Fruit fly (Drosophila melanogaster) whole organism, embryonic: ENCODE measurements around the gene CG5644.
A peak's percentile ranks its signal among the peaks of the same experiment; 100 is the strongest.

Source experiments
- B-H2 ChIP-seq: fragments of 200-800 bp; sonication (Bioruptor generic); optimal IDR thresholded peaks from 2 replicates; lab custom pipeline; 2018; ENCODE audit warnings: missing biosample characterization, mild to moderate bottlenecking, missing genetic modification characterization
- CG10274 ChIP-seq: fragments of 200-800 bp; sonication (Bioruptor generic); optimal IDR thresholded peaks from 3 replicates; lab custom pipeline; 2017; ENCODE audit warnings: missing biosample characterization, mild to moderate bottlenecking, missing genetic modification characterization
- CG12391 ChIP-seq: fragments of 200-800 bp; sonication (Bioruptor generic); optimal IDR thresholded peaks from 3 replicates; lab custom pipeline; 2018; ENCODE audit warnings: missing biosample characterization, mild to moderate bottlenecking, missing genetic modification characterization, moderate library complexity
- CG12744 ChIP-seq: fragments of 200-800 bp; sonication (Bioruptor generic); optimal IDR thresholded peaks from 2 replicates; lab custom pipeline; 2016; ENCODE audit warnings: missing biosample characterization, missing genetic modification characterization
- CG12769 ChIP-seq: fragments of 200-800 bp; sonication (Bioruptor generic); optimal IDR thresholded peaks from 2 replicates; lab custom pipeline; 2019; ENCODE audit warnings: missing biosample characterization, mild to moderate bottlenecking, missing genetic modification characterization, moderate library complexity
- CG12942 ChIP-seq: fragments of 200-800 bp; sonication (Bioruptor generic); optimal IDR thresholded peaks from 3 replicates; lab custom pipeline; 2016; ENCODE audit warnings: missing biosample characterization, missing genetic modification characterization
- CG13287 ChIP-seq: fragments of 200-800 bp; sonication (Bioruptor generic); IDR thresholded peaks from 2 replicates; pipeline ENCODE4 v1.3.6; 2022; ENCODE audit warnings: missing biosample characterization, missing genetic modification characterization; ENCODE audit not compliant: partially characterized antibody
- CG14050 ChIP-seq: fragments of 200-800 bp; sonication (Bioruptor generic); IDR thresholded peaks from 3 replicates; pipeline ENCODE4 v1.3.6; 2022; ENCODE audit warnings: missing biosample characterization, missing genetic modification characterization
- CG15601 ChIP-seq: fragments of 200-800 bp; sonication (Bioruptor generic); optimal IDR thresholded peaks from 3 replicates; lab custom pipeline; 2019; ENCODE audit warnings: missing biosample characterization, mild to moderate bottlenecking, missing genetic modification characterization, moderate library complexity
- CG17186 ChIP-seq: fragments of 200-800 bp; sonication (Bioruptor generic); optimal IDR thresholded peaks from 3 replicates; lab custom pipeline; 2017; ENCODE audit warnings: missing biosample characterization, missing genetic modification reagents, missing genetic modification characterization
- CG17802 ChIP-seq: fragments of 200-800 bp; sonication (Bioruptor generic); optimal IDR thresholded peaks from 2 replicates; lab custom pipeline; 2018; ENCODE audit warnings: missing biosample characterization, mild to moderate bottlenecking, missing genetic modification characterization, moderate library complexity
- CG1792 ChIP-seq: fragments of 200-800 bp; sonication (Bioruptor generic); optimal IDR thresholded peaks from 2 replicates; lab custom pipeline; 2016; ENCODE audit warnings: missing biosample characterization, missing genetic modification characterization
- CG30020 ChIP-seq: fragments of 200-800 bp; optimal IDR thresholded peaks from 2 replicates; lab custom pipeline; 2019; ENCODE audit warnings: missing biosample characterization, mild to moderate bottlenecking, missing genetic modification characterization, moderate library complexity
- CG34422 ChIP-seq: fragments of 200-800 bp; sonication (Bioruptor generic); IDR thresholded peaks from 3 replicates; pipeline ENCODE4 v1.3.6; 2022; ENCODE audit warnings: missing biosample characterization, missing genetic modification characterization
- CG3847 ChIP-seq: fragments of 200-800 bp; sonication (Bioruptor generic); IDR thresholded peaks from 2 replicates; pipeline ENCODE4 v1.3.6; 2022; ENCODE audit warnings: missing biosample characterization, missing genetic modification characterization
- CG4424 ChIP-seq: fragments of 200-800 bp; sonication (Bioruptor generic); optimal IDR thresholded peaks from 3 replicates; lab custom pipeline; 2016; ENCODE audit warnings: missing biosample characterization, missing genetic modification characterization
- CG7372 ChIP-seq: fragments of 200-800 bp; sonication (Bioruptor generic); IDR thresholded peaks from 2 replicates; pipeline ENCODE4 v1.3.6; 2022; ENCODE audit warnings: missing biosample characterization, missing genetic modification characterization
- CG8089 ChIP-seq: fragments of 200-800 bp; sonication (Bioruptor generic); optimal IDR thresholded peaks from 3 replicates; lab custom pipeline; 2016; ENCODE audit warnings: missing biosample characterization, missing genetic modification characterization
- CG8944 ChIP-seq: fragments of 200-800 bp; sonication (Bioruptor generic); optimal IDR thresholded peaks from 3 replicates; lab custom pipeline; 2016; ENCODE audit warnings: missing biosample characterization, missing genetic modification characterization
- CG9797 ChIP-seq: fragments of 200-800 bp; sonication (Bioruptor generic); optimal IDR thresholded peaks from 3 replicates; lab custom pipeline; 2018; ENCODE audit warnings: missing biosample characterization, mild to moderate bottlenecking, missing genetic modification characterization
- Deaf1 ChIP-seq: fragments of 200-800 bp; optimal IDR thresholded peaks from 3 replicates; lab custom pipeline; 2019; ENCODE audit warnings: missing biosample characterization, mild to moderate bottlenecking, missing genetic modification characterization, moderate library complexity
- Dfd ChIP-seq, 2 experiments: fragments of >200 bp; optimal IDR thresholded peaks; 2 replicates each; lab custom pipeline; 2017; ENCODE audit warnings: missing biosample characterization in 2 of 2, missing genetic modification characterization in 2 of 2
- Dll ChIP-seq: fragments of 200-800 bp; sonication (Bioruptor generic); IDR thresholded peaks from 4 replicates; pipeline ENCODE4 v1.3.6; 2022; ENCODE audit warnings: missing biosample characterization, missing genetic modification characterization; ENCODE audit not compliant: partially characterized antibody
- GATAe ChIP-seq: fragments of 200-800 bp; sonication (Bioruptor generic); conservative IDR thresholded peaks from 2 replicates; pipeline ENCODE4 v1.3.6; 2022; ENCODE audit warnings: missing biosample characterization, missing genetic modification characterization
- HLH54F ChIP-seq: fragments of 200-800 bp; sonication (Bioruptor generic); optimal IDR thresholded peaks from 3 replicates; lab custom pipeline; 2016; ENCODE audit warnings: missing biosample characterization, missing genetic modification characterization
- Hey ChIP-seq: fragments of 200-800 bp; sonication (Bioruptor generic); optimal IDR thresholded peaks from 3 replicates; lab custom pipeline; 2018; ENCODE audit warnings: missing biosample characterization, mild to moderate bottlenecking, missing genetic modification characterization
- HmgD ChIP-seq: fragments of 200-800 bp; sonication (Bioruptor generic); optimal IDR thresholded peaks from 3 replicates; lab custom pipeline; 2016; ENCODE audit warnings: missing biosample characterization, missing genetic modification characterization
- Hr51 ChIP-seq, 2 experiments: fragments of 200-800 bp; sonication (Bioruptor generic); optimal IDR thresholded peaks; 2 replicates in 1 of 2; 3 replicates in 1 of 2; lab custom pipeline; 2016 to 2018; ENCODE audit warnings: missing biosample characterization in 2 of 2, missing genetic modification characterization in 2 of 2, mild to moderate bottlenecking in 1 of 2, moderate library complexity in 1 of 2
- NK7.1 ChIP-seq: fragments of 200-800 bp; sonication (Bioruptor generic); optimal IDR thresholded peaks from 3 replicates; lab custom pipeline; 2016; ENCODE audit warnings: missing biosample characterization, missing genetic modification characterization
- Neu2 ChIP-seq: fragments of 200-800 bp; sonication (Bioruptor generic); optimal IDR thresholded peaks from 3 replicates; lab custom pipeline; 2016; ENCODE audit warnings: missing biosample characterization, missing genetic modification characterization, borderline replicate concordance
- YL-1 ChIP-seq: fragments of 200-800 bp; sonication (Bioruptor generic); optimal IDR thresholded peaks from 3 replicates; lab custom pipeline; 2017; ENCODE audit warnings: missing biosample characterization, mild to moderate bottlenecking, missing genetic modification characterization
- cad ChIP-seq: fragments of >200 bp; optimal IDR thresholded peaks from 2 replicates; lab custom pipeline; 2017; ENCODE audit warnings: missing biosample characterization, missing genetic modification characterization
- crc ChIP-seq: fragments of 200-800 bp; sonication (Bioruptor generic); optimal IDR thresholded peaks from 2 replicates; lab custom pipeline; 2016; ENCODE audit warnings: missing biosample characterization, missing genetic modification characterization
- cwo ChIP-seq: fragments of 200-800 bp; sonication (Bioruptor generic); optimal IDR thresholded peaks from 3 replicates; lab custom pipeline; 2017; ENCODE audit warnings: missing biosample characterization, missing genetic modification characterization, mild to moderate bottlenecking, moderate library complexity, missing genetic modification reagents
- dmrt11E ChIP-seq: fragments of 200-800 bp; sonication (Bioruptor generic); optimal IDR thresholded peaks from 3 replicates; lab custom pipeline; 2018; ENCODE audit warnings: missing biosample characterization, mild to moderate bottlenecking, missing genetic modification characterization, moderate library complexity
- en ChIP-seq: fragments of 200-800 bp; sonication (Bioruptor generic); optimal IDR thresholded peaks from 2 replicates; lab custom pipeline; 2016; ENCODE audit warnings: missing biosample characterization, missing genetic modification characterization
- fd102C ChIP-seq: fragments of 200-800 bp; sonication (Bioruptor generic); optimal IDR thresholded peaks from 2 replicates; lab custom pipeline; 2018; ENCODE audit warnings: missing biosample characterization, mild to moderate bottlenecking, missing genetic modification characterization, moderate library complexity
- gcm2 ChIP-seq: fragments of 200-800 bp; sonication (Bioruptor generic); optimal IDR thresholded peaks from 2 replicates; lab custom pipeline; 2016; ENCODE audit warnings: missing biosample characterization, missing genetic modification characterization
- gem ChIP-seq: fragments of 200-800 bp; sonication (Bioruptor generic); optimal IDR thresholded peaks from 2 replicates; lab custom pipeline; 2019; ENCODE audit warnings: missing biosample characterization, mild to moderate bottlenecking, missing genetic modification characterization, moderate library complexity
- grau ChIP-seq: fragments of 200-800 bp; optimal IDR thresholded peaks from 3 replicates; lab custom pipeline; 2019; ENCODE audit warnings: missing biosample characterization, mild to moderate bottlenecking, missing genetic modification characterization, moderate library complexity
- ham ChIP-seq: fragments of 200-800 bp; sonication (Bioruptor generic); IDR thresholded peaks from 2 replicates; pipeline ENCODE4 v1.3.6; 2022; ENCODE audit warnings: missing biosample characterization, missing genetic modification characterization
- kah ChIP-seq: fragments of 200-800 bp; sonication (Bioruptor generic); optimal IDR thresholded peaks from 2 replicates; lab custom pipeline; 2018; ENCODE audit warnings: missing biosample characterization, mild to moderate bottlenecking, missing genetic modification characterization
- ken ChIP-seq: fragments of 200-800 bp; sonication (Bioruptor generic); IDR thresholded peaks from 3 replicates; pipeline ENCODE4 v1.3.6; 2022; ENCODE audit warnings: missing biosample characterization, missing genetic modification characterization
- nerfin-1 ChIP-seq: fragments of 200-800 bp; sonication (Bioruptor generic); optimal IDR thresholded peaks from 3 replicates; lab custom pipeline; 2019; ENCODE audit warnings: missing biosample characterization, mild to moderate bottlenecking, missing genetic modification characterization, moderate library complexity
- nmo ChIP-seq: fragments of 200-800 bp; sonication (Bioruptor generic); optimal IDR thresholded peaks from 2 replicates; lab custom pipeline; 2018; ENCODE audit warnings: missing biosample characterization, mild to moderate bottlenecking, missing genetic modification characterization, moderate library complexity
- psq ChIP-seq: fragments of 200-800 bp; sonication (Bioruptor generic); optimal IDR thresholded peaks from 2 replicates; lab custom pipeline; 2017; ENCODE audit warnings: missing biosample characterization, missing genetic modification characterization
- rib ChIP-seq: fragments of 200-800 bp; sonication (Bioruptor generic); IDR thresholded peaks from 2 replicates; pipeline ENCODE4 v1.3.6; 2022; ENCODE audit warnings: missing biosample characterization, missing genetic modification characterization
- sqz ChIP-seq: fragments of 200-800 bp; sonication (Bioruptor generic); optimal IDR thresholded peaks from 3 replicates; lab custom pipeline; 2018; ENCODE audit warnings: missing biosample characterization, mild to moderate bottlenecking, missing genetic modification characterization

CG5644 gene

DNA sequence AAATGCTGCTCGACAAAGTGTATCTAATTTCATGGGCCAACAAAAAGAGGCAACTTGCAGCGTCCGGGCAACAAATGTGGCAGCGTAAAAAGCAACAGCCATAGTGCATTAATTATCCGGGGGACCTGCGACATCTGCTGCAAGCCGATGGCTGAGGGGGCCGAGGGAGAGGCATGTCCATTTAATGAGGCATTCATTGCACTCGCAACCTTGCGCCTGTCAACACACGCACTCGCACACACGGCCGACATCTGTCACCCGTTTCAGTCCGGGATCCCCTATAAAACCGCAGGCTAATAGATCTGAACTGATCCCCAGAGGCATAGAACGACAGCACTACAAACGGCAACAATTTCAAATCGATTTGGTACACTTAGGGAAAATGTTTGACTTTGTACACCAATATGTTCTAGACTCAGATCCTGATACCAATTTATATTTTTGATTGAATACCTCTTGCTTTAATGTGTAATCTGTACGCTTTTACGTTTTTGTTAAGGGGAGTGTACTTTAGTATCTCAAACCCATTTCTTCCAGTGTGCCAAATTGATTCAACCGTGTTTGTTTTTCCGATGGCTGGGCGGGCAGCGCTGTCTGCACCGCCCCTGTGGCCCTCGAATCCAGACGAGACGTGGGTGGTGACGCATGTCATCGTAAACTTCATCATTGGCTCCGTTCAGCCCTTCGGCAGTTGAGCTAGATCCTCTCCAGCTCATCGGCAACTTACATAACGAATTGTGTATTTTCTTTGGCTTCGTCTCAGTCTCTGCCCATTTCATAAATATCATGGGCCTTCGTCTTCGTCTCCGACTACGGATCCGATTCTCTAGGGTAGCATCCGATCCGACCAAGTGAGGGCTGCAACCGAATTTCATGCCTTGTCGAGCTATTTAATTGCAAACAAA lies 32.1 kb upstream of the CG5644 start (continued):
- TF ChIP-seq CG8944, result peak; percentile 68
- TF ChIP-seq en (GFP tag; lab: Kevin White, UChicago), result peak; percentile 78
- TF ChIP-seq cwo (GFP tag; lab: Kevin White, UChicago), result no peak
- peak; percentile 12 for TF ChIP-seq CG12744 (GFP tag; lab: Kevin White, UChicago)
- peak in 1 of 2 experiments; percentile 62 for TF ChIP-seq Hr51 (GFP tag; optimal IDR thresholded peaks at IDR 0.05; lab: Kevin White, UChicago)
- peak; percentile 49 for TF ChIP-seq Neu2 (GFP tag; lab: Kevin White, UChicago)
- TF ChIP-seq CG3847, result peak; percentile 27; the same call in 1 of the 2 replicates
- TF ChIP-seq HLH54F (GFP tag; lab: Kevin White, UChicago), result peak; percentile 33
- peak; percentile 13 for TF ChIP-seq CG10274 (GFP tag; lab: Kevin White, UChicago)
- peak; percentile 31 for TF ChIP-seq HmgD (GFP tag; lab: Kevin White, UChicago)
- TF ChIP-seq CG14050 (GFP tag; lab: Robert Waterston, UW), result peak; percentile 15; the same call in 1 of the 3 replicates
- TF ChIP-seq grau (tag; lab: Kevin White, UChicago), result peak; percentile 68
- peak; percentile 45 for TF ChIP-seq CG17802 (tag; lab: Kevin White, UChicago)
- no peak for TF ChIP-seq ham (GFP tag; lab: Robert Waterston, UW)
- peak; percentile 68 for TF ChIP-seq CG15601
- peak; percentile 54 for TF ChIP-seq CG7372
- peak; percentile 49 for TF ChIP-seq CG12942 (GFP tag; lab: Kevin White, UChicago)
- TF ChIP-seq CG4424 (GFP tag; lab: Kevin White, UChicago), result peak; percentile 84
- TF ChIP-seq CG9797 (GFP tag; lab: Kevin White, UChicago), result no peak
- TF ChIP-seq crc (GFP tag; lab: Kevin White, UChicago), result peak; percentile 68
- no peak for TF ChIP-seq Dfd (GFP tag; optimal IDR thresholded peaks at IDR 0.05; lab: Kevin White, UChicago)
- no peak for TF ChIP-seq CG30020 (tag; lab: Kevin White, UChicago)
- no peak for TF ChIP-seq kah (GFP tag; lab: Kevin White, UChicago)
- peak; percentile 77 for TF ChIP-seq fd102C (GFP tag; lab: Kevin White, UChicago)
- TF ChIP-seq Dll, result no peak
- TF ChIP-seq ken, result peak; percentile 78; the same call in 2 of the 3 replicates
- no peak for TF ChIP-seq B-H2
- no peak for TF ChIP-seq rib
- TF ChIP-seq NK7.1 (GFP tag; lab: Kevin White, UChicago), result peak; percentile 41
- no peak for TF ChIP-seq GATAe (GFP tag; lab: Robert Waterston, UW)
- TF ChIP-seq nmo (GFP tag; lab: Kevin White, UChicago), result peak; percentile 83
- TF ChIP-seq YL-1, result no peak
- TF ChIP-seq CG8089 (GFP tag; lab: Kevin White, UChicago), result peak; percentile 38
- TF ChIP-seq CG12391 (tag; lab: Kevin White, UChicago), result peak; percentile 82
- TF ChIP-seq psq (GFP tag; lab: Kevin White, UChicago), result no peak
- TF ChIP-seq dmrt11E, result peak; percentile 89
- peak; percentile 65; the same call in 1 of the 3 replicates for TF ChIP-seq CG34422
- peak; percentile 59 for TF ChIP-seq CG17186 (GFP tag; lab: Kevin White, UChicago)
- TF ChIP-seq cad (GFP tag; lab: Kevin White, UChicago), result no peak
- peak; percentile 84 for TF ChIP-seq gem (tag; lab: Kevin White, UChicago)
- TF ChIP-seq Deaf1, result peak; percentile 61
- TF ChIP-seq CG13287 (GFP tag; lab: Robert Waterston, UW), result no peak
- peak; percentile 65 for TF ChIP-seq sqz (GFP tag; lab: Kevin White, UChicago)
- TF ChIP-seq Hey (tag; lab: Kevin White, UChicago), result no peak
- TF ChIP-seq gcm2, result peak; percentile 15
- TF ChIP-seq CG12769 (tag; lab: Kevin White, UChicago), result peak; percentile 40
- peak; percentile 54 for TF ChIP-seq nerfin-1 (tag; lab: Kevin White, UChicago)
- TF ChIP-seq CG1792 (GFP tag; lab: Kevin White, UChicago), result peak; percentile 66
